Worm (Caenorhabditis elegans) whole organism, midembryonic: Measurements from ENCODE around the gene T28A11.19.

Experiments used
- flt-1 ChIP-seq: fragments of 200-800 bp; sonication (Bioruptor generic); IDR thresholded peaks from 2 replicates; pipeline ENCODE4 v1.3.6; 2022; ENCODE audit warnings: missing genetic modification characterization, missing compliant biosample characterization
- klf-2 ChIP-seq: fragments of 200-800 bp; sonication (Bioruptor generic); conservative IDR thresholded peaks from 2 replicates; pipeline ENCODE4 v1.3.6; 2022; ENCODE audit warnings: missing genetic modification reagents, missing genetic modification characterization, missing compliant biosample characterization
- med-1 ChIP-seq: sonication (generic microtip); optimal IDR thresholded peaks from 2 replicates; lab custom pipeline; 2017; ENCODE audit warnings: missing genetic modification characterization, mild to moderate bottlenecking, missing compliant biosample characterization, antibody characterized with exemption, missing genetic modification reagents; ENCODE audit not compliant: insufficient read depth
- ref-1 ChIP-seq: fragments of 200-800 bp; sonication (Bioruptor generic); conservative IDR thresholded peaks from 2 replicates; pipeline ENCODE4 v1.3.6; 2022; ENCODE audit warnings: missing genetic modification reagents, missing genetic modification characterization, missing compliant biosample characterization

- TF ChIP-seq klf-2 (GFP tag; lab: Robert Waterston, UW) (no peak), ref-1 (no peak), flt-1 (GFP tag; lab: Robert Waterston, UW) (no peak), med-1 (GFP tag; lab: Kevin White, UChicago) (no peak)
Measured at ce11 chrV:3301898-3302297, 32.6 kb upstream of the T28A11.19 start, which contains the start of gene srbc-1.
